Fruit fly (Drosophila melanogaster) whole organism, wandering third instar larva: ENCODE measurements around the gene Scm.

Experiments
- Abd-B ChIP-seq: fragments of >200 bp; optimal IDR thresholded peaks from 2 replicates; lab custom pipeline; 2017; ENCODE audit warnings: missing biosample characterization, missing genetic modification characterization
- CG32264 ChIP-seq: fragments of 200-800 bp; sonication (Bioruptor generic); optimal IDR thresholded peaks from 2 replicates; lab custom pipeline; 2016; ENCODE audit warnings: missing biosample characterization, missing genetic modification characterization
- CG9705 ChIP-seq: fragments of 200-800 bp; sonication (Bioruptor generic); optimal IDR thresholded peaks from 2 replicates; lab custom pipeline; 2018; ENCODE audit warnings: missing biosample characterization, mild to moderate bottlenecking, missing genetic modification characterization
- CrebA ChIP-seq: fragments of 200-800 bp; sonication (Bioruptor generic); optimal IDR thresholded peaks from 2 replicates; lab custom pipeline; 2016; ENCODE audit warnings: missing biosample characterization, mild to moderate bottlenecking, missing genetic modification characterization, borderline replicate concordance
- Dfd ChIP-seq: fragments of >200 bp; optimal IDR thresholded peaks from 2 replicates; lab custom pipeline; 2017; ENCODE audit warnings: missing biosample characterization, missing genetic modification characterization
- Dif ChIP-seq: fragments of 200-275, 200-300 bp; sonication (Bioruptor generic); optimal IDR thresholded peaks from 2 replicates; lab custom pipeline; 2018; ENCODE audit warnings: missing biosample characterization, missing genetic modification characterization; ENCODE audit not compliant: partially characterized antibody
- GATAd ChIP-seq: sonication (Bioruptor generic); optimal IDR thresholded peaks from 2 replicates; lab custom pipeline; 2016; ENCODE audit warnings: missing biosample characterization, missing genetic modification characterization
- HLH106 ChIP-seq: fragments of 200-800 bp; optimal IDR thresholded peaks from 3 replicates; lab custom pipeline; 2019; ENCODE audit warnings: missing biosample characterization, mild to moderate bottlenecking, missing genetic modification characterization, moderate library complexity
- Hnf4 ChIP-seq: fragments of 200-800 bp; sonication (Bioruptor generic); optimal IDR thresholded peaks from 2 replicates; lab custom pipeline; 2016; ENCODE audit warnings: missing biosample characterization, mild to moderate bottlenecking, missing genetic modification characterization
- Hr78 ChIP-seq: fragments of >200 bp; optimal IDR thresholded peaks from 2 replicates; lab custom pipeline; 2017; ENCODE audit warnings: missing biosample characterization, missing genetic modification characterization
- Hr83 ChIP-seq: fragments of 200-300 bp; sonication (Bioruptor generic); optimal IDR thresholded peaks from 2 replicates; lab custom pipeline; 2016; ENCODE audit warnings: missing biosample characterization, mild to moderate bottlenecking, missing genetic modification characterization, moderate library complexity; ENCODE audit not compliant: poor library complexity, severe bottlenecking
- Jra ChIP-seq: sonication (Bioruptor generic); optimal IDR thresholded peaks from 2 replicates; lab custom pipeline; 2016; ENCODE audit warnings: missing biosample characterization, missing genetic modification characterization
- Mio ChIP-seq: sonication (Bioruptor generic); optimal IDR thresholded peaks from 2 replicates; lab custom pipeline; 2016; ENCODE audit warnings: missing biosample characterization, missing genetic modification characterization
- Myc ChIP-seq: fragments of >200 bp; optimal IDR thresholded peaks from 2 replicates; lab custom pipeline; 2017
- N ChIP-seq: fragments of >200 bp; optimal IDR thresholded peaks from 2 replicates; lab custom pipeline; 2018; ENCODE audit warnings: missing biosample characterization, missing external identifiers, missing genetic modification characterization
- OdsH ChIP-seq: fragments of 200-800 bp; sonication (Bioruptor generic); optimal IDR thresholded peaks from 2 replicates; lab custom pipeline; 2016; ENCODE audit warnings: missing biosample characterization, mild to moderate bottlenecking, missing genetic modification characterization
- Rel ChIP-seq, 2 experiments: fragments of 200-800 bp; sonication (Bioruptor generic) in 1 of 2; optimal IDR thresholded peaks; 2 replicates in 1 of 2; 3 replicates in 1 of 2; lab custom pipeline; 2016 to 2019; ENCODE audit warnings: mild to moderate bottlenecking in 2 of 2, missing biosample characterization in 2 of 2, missing genetic modification characterization in 2 of 2, moderate library complexity in 1 of 2
- Sp1 ChIP-seq: fragments of 200-800 bp; sonication (Bioruptor generic); optimal IDR thresholded peaks from 3 replicates; lab custom pipeline; 2019; ENCODE audit warnings: missing biosample characterization, mild to moderate bottlenecking, missing genetic modification characterization, moderate library complexity
- Vsx2 ChIP-seq: fragments of 200-300, 225-300 bp; sonication (Bioruptor generic); optimal IDR thresholded peaks from 2 replicates; lab custom pipeline; 2018; ENCODE audit warnings: missing biosample characterization, missing genetic modification characterization; ENCODE audit not compliant: partially characterized antibody
- br ChIP-seq: fragments of 200-800 bp; sonication (Bioruptor generic); optimal IDR thresholded peaks from 2 replicates; lab custom pipeline; 2016; ENCODE audit warnings: missing biosample characterization, missing genetic modification characterization
- brk ChIP-seq: fragments of 200-800 bp; sonication (Bioruptor generic); optimal IDR thresholded peaks from 2 replicates; lab custom pipeline; 2016; ENCODE audit warnings: missing biosample characterization, mild to moderate bottlenecking, missing genetic modification characterization
- dl ChIP-seq, 2 experiments: fragments of 175-275, 200-275 bp in 1 of 2; fragments of 200-275 bp in 1 of 2; sonication (Bioruptor generic); optimal IDR thresholded peaks; lab custom pipeline; 2018; ENCODE audit warnings: mild to moderate bottlenecking in 2 of 2, missing biosample characterization in 2 of 2, missing genetic modification characterization in 2 of 2, moderate library complexity in 2 of 2; ENCODE audit not compliant: partially characterized antibody in 2 of 2, insufficient read depth in 1 of 2
- dmrt93B ChIP-seq: fragments of 200-800 bp; sonication (Bioruptor generic); optimal IDR thresholded peaks from 2 replicates; lab custom pipeline; 2018; ENCODE audit warnings: missing biosample characterization, mild to moderate bottlenecking, missing genetic modification characterization
- dsf ChIP-seq: sonication (Bioruptor generic); optimal IDR thresholded peaks from 2 replicates; lab custom pipeline; 2016; ENCODE audit warnings: missing biosample characterization, missing genetic modification characterization, borderline replicate concordance
- ey ChIP-seq: fragments of 200-800 bp; sonication (Bioruptor generic); optimal IDR thresholded peaks from 2 replicates; lab custom pipeline; 2016; ENCODE audit warnings: missing biosample characterization, missing genetic modification characterization
- foxo ChIP-seq, 2 experiments: fragments of 200-800 bp; sonication (Bioruptor generic); optimal IDR thresholded peaks; 2 replicates in 1 of 2; 3 replicates in 1 of 2; lab custom pipeline; 2016 to 2017; ENCODE audit warnings: missing biosample characterization in 2 of 2, missing genetic modification characterization in 2 of 2
- fru ChIP-seq: fragments of 200-800 bp; sonication (Bioruptor generic); optimal IDR thresholded peaks from 3 replicates; lab custom pipeline; 2016; ENCODE audit warnings: missing biosample characterization, mild to moderate bottlenecking, missing genetic modification characterization
- h ChIP-seq: fragments of 200-800 bp; sonication (Bioruptor generic); optimal IDR thresholded peaks from 3 replicates; lab custom pipeline; 2016; ENCODE audit warnings: missing biosample characterization, mild to moderate bottlenecking, missing genetic modification characterization
- jim ChIP-seq: fragments of 175-275, 200-325 bp; sonication (Bioruptor generic); optimal IDR thresholded peaks from 2 replicates; lab custom pipeline; 2016; ENCODE audit warnings: missing biosample characterization, mild to moderate bottlenecking, missing genetic modification characterization
- lola ChIP-seq: fragments of >200 bp; optimal IDR thresholded peaks from 2 replicates; lab custom pipeline; 2017; ENCODE audit warnings: missing biosample characterization, missing genetic modification characterization
- pan ChIP-seq: fragments of >200 bp; optimal IDR thresholded peaks from 2 replicates; lab custom pipeline; 2017
- psq ChIP-seq: fragments of 200-800 bp; sonication (Bioruptor generic); optimal IDR thresholded peaks from 3 replicates; lab custom pipeline; 2017; ENCODE audit warnings: missing biosample characterization, mild to moderate bottlenecking, missing genetic modification characterization, moderate library complexity
- rgr ChIP-seq: fragments of 200-800 bp; sonication (Bioruptor generic); optimal IDR thresholded peaks from 3 replicates; lab custom pipeline; 2016; ENCODE audit warnings: missing biosample characterization, mild to moderate bottlenecking, missing genetic modification characterization
- sage ChIP-seq: fragments of 200-800 bp; sonication (Bioruptor generic); optimal IDR thresholded peaks from 2 replicates; lab custom pipeline; 2016; ENCODE audit warnings: missing biosample characterization, mild to moderate bottlenecking, missing genetic modification characterization
- sv ChIP-seq: fragments of 200-800 bp; sonication (Bioruptor generic); optimal IDR thresholded peaks from 3 replicates; lab custom pipeline; 2016; ENCODE audit warnings: missing biosample characterization, missing genetic modification characterization
- tai ChIP-seq: sonication (Bioruptor generic); optimal IDR thresholded peaks from 2 replicates; lab custom pipeline; 2016; ENCODE audit warnings: missing biosample characterization, missing genetic modification characterization
- usp ChIP-seq: fragments of >200 bp; optimal IDR thresholded peaks from 2 replicates; lab custom pipeline; 2017; ENCODE audit warnings: missing biosample characterization, missing genetic modification characterization
- woc ChIP-seq: sonication (Bioruptor generic); optimal IDR thresholded peaks from 2 replicates; lab custom pipeline; 2016; ENCODE audit warnings: missing biosample characterization, mild to moderate bottlenecking, missing genetic modification characterization

Gene Scm

DNA sequence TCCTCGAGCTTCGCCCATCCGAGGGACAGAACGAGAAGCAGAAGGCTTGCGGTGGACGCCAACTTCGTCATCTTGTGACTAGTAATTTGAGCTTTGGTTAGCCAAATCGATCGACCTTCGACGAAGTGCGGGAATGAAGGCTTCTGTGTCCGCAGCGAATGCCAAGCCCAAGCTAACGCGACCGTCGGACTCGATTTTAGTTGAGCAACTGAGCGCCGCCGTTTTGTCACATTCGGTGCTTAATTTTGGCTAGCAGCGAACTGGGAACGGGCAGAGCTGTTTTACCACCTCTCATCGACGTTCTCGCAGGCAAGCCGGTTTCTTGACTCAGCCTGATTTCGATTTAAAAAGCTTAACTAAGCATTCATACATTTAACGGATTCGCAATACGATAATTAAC lies 11.1 kb downstream of the Scm start:
- TF ChIP-seq OdsH (GFP tag; lab: Kevin White, UChicago) (no peak), dsf (GFP tag; lab: Kevin White, UChicago) (no peak), Abd-B (no peak), brk (GFP tag; lab: Kevin White, UChicago) (no peak), br (GFP tag; lab: Kevin White, UChicago) (no peak), pan (no peak), foxo (GFP tag; optimal IDR thresholded peaks at IDR 0.05; lab: Kevin White, UChicago) (no peak), Dif (GFP tag; lab: Kevin White, UChicago) (no peak), dl (GFP tag; optimal IDR thresholded peaks at IDR 0.05; lab: Kevin White, UChicago; ENCODE audit: insufficient read depth in 1 of 2, partially characterized antibody in 2 of 2) (no peak), Vsx2 (GFP tag; lab: Kevin White, UChicago) (no peak)

DNA sequence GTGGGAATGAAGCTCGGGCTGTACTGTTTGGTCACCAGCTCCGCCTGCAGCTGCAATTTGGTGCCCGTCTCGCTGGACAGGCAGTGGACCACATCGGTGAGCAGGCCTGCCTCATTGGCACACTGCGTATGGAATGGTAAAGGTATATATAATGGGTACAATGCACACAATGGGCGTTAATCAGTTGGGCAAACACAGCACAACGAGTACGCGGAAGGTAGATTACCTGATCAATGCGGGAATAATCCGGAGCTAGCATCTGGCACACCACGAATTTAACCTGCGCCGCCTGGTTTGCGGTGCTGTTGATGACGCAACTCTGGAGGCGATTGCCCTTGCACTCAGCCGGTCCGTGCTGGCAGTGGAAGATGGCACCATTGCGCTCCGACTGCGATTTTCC lies 12.0 kb downstream of the Scm start:
- TF ChIP-seq dl (GFP tag; optimal IDR thresholded peaks at IDR 0.05; lab: Kevin White, UChicago; ENCODE audit: insufficient read depth in 1 of 2, partially characterized antibody in 2 of 2) (no peak), Hr83 (GFP tag; lab: Kevin White, UChicago) (peak; percentile 89)
- TF ChIP-seq, all 38 proteins: peak for 1

DNA sequence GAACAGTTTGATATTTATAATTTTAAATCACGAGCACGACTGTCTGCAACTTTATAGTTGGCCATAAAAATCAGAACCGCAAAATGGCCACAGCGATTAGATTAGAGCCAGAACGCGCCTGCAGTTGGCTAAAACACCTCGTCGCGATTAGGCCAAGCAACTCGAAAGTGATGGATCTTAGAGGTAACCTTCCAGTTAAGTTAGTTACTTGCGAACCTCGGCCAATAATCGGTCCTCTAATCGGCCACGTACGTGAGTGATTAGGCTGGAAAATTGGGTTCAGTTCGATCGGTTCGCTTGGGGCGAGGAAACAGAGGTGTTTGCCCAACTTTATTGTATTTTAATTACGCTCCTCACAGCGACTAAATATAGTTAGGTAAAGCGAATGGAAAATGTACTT lies 17.1 kb downstream of the Scm start:
- TF ChIP-seq fru (no peak), Jra (GFP tag; lab: Kevin White, UChicago) (no peak), Hnf4 (no peak), Mio (GFP tag; lab: Kevin White, UChicago) (no peak), foxo (GFP tag; optimal IDR thresholded peaks at IDR 0.05; lab: Kevin White, UChicago) (no peak), woc (GFP tag; lab: Kevin White, UChicago) (no peak), Abd-B (no peak), Rel (GFP tag; optimal IDR thresholded peaks at IDR 0.05; lab: Kevin White, UChicago) (no peak), Rel (tag; optimal IDR thresholded peaks at IDR 0.05; lab: Kevin White, UChicago) (no peak), sage (GFP tag; lab: Kevin White, UChicago) (no peak), N (no peak), dsf (GFP tag; lab: Kevin White, UChicago) (no peak)

DNA sequence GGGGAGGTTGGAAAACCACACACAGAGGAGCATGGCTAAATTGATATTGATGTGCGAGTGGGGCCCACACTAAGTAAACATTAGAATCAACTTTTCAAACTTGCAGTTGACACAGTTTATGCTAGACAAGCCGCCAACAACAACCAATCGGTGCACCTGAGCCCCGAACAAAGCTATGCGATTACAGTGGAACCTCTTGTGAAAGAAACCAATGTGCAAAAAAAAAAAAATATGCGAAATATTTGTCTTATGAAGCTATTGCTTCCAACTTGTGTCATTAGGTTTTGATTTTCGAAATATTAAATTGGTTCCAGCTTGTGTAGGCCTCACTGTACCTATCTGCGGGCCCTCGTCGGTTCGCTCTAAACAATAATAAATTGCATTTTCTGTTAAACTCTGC lies 19.1 kb downstream of the Scm start:
- TF ChIP-seq CG32264 (GFP tag; lab: Kevin White, UChicago) (no peak), Abd-B (no peak), brk (GFP tag; lab: Kevin White, UChicago) (no peak), HLH106 (tag; lab: Kevin White, UChicago) (peak; percentile 48), psq (no peak), Dfd (no peak), OdsH (GFP tag; lab: Kevin White, UChicago) (peak; percentile 24), fru (peak; percentile 48), GATAd (GFP tag; lab: Kevin White, UChicago) (no peak), sv (GFP tag; lab: Kevin White, UChicago) (peak; percentile 7), Rel (GFP tag; optimal IDR thresholded peaks at IDR 0.05; lab: Kevin White, UChicago) (no peak), Rel (tag; optimal IDR thresholded peaks at IDR 0.05; lab: Kevin White, UChicago) (no peak), CG9705 (GFP tag; lab: Kevin White, UChicago) (no peak), pan (no peak), dmrt93B (GFP tag; lab: Kevin White, UChicago) (peak; percentile 44), Hr83 (GFP tag; lab: Kevin White, UChicago) (no peak), Sp1 (GFP tag; lab: Kevin White, UChicago) (no peak), Vsx2 (GFP tag; lab: Kevin White, UChicago) (no peak), jim (GFP tag; lab: Kevin White, UChicago) (no peak), usp (GFP tag; lab: Kevin White, UChicago) (no peak), h (GFP tag; lab: Kevin White, UChicago) (peak; percentile 57), sage (GFP tag; lab: Kevin White, UChicago) (no peak), tai (GFP tag; lab: Kevin White, UChicago) (no peak), Dif (GFP tag; lab: Kevin White, UChicago) (no peak), CrebA (no peak), woc (GFP tag; lab: Kevin White, UChicago) (no peak), rgr (GFP tag; lab: Kevin White, UChicago) (peak; percentile 32), ey (GFP tag; lab: Kevin White, UChicago) (peak; percentile 55), Jra (GFP tag; lab: Kevin White, UChicago) (no peak), foxo (GFP tag; optimal IDR thresholded peaks at IDR 0.05; lab: Kevin White, UChicago) (peak in 1 of 2 experiments; percentile 61), dl (GFP tag; optimal IDR thresholded peaks at IDR 0.05; lab: Kevin White, UChicago; ENCODE audit: insufficient read depth in 1 of 2, partially characterized antibody in 2 of 2) (no peak), Hr78 (GFP tag; lab: Kevin White, UChicago) (no peak), lola (GFP tag; lab: Kevin White, UChicago) (no peak), br (GFP tag; lab: Kevin White, UChicago) (peak; percentile 44), N (no peak), dsf (GFP tag; lab: Kevin White, UChicago) (no peak), Hnf4 (peak; percentile 46), Mio (GFP tag; lab: Kevin White, UChicago) (no peak), Myc (lab: Kevin White, UChicago) (no peak)
